Fruit fly (Drosophila melanogaster) whole organism, embryonic: ENCODE measurements around the gene PsGEF.

ENCODE experiments used
- B-H2 ChIP-seq: fragments of 200-800 bp; sonication (Bioruptor generic); optimal IDR thresholded peaks from 2 replicates; lab custom pipeline; 2018; ENCODE audit warnings: missing biosample characterization, mild to moderate bottlenecking, missing genetic modification characterization
- CG10267 ChIP-seq: fragments of 200-800 bp; sonication (Bioruptor generic); optimal IDR thresholded peaks from 2 replicates; lab custom pipeline; 2018; ENCODE audit warnings: missing biosample characterization, mild to moderate bottlenecking, missing genetic modification characterization, moderate library complexity
- CG10959 ChIP-seq: fragments of 200-800 bp; sonication (Bioruptor generic); IDR thresholded peaks from 2 replicates; pipeline ENCODE4 v1.3.6; 2022; ENCODE audit warnings: missing biosample characterization, missing genetic modification characterization
- CG11560 ChIP-seq: fragments of 200-800 bp; sonication (Bioruptor generic); IDR thresholded peaks from 3 replicates; pipeline ENCODE4 v1.3.6; 2022; ENCODE audit warnings: missing biosample characterization, missing genetic modification characterization
- CG13287 ChIP-seq: fragments of 200-800 bp; sonication (Bioruptor generic); IDR thresholded peaks from 2 replicates; pipeline ENCODE4 v1.3.6; 2022; ENCODE audit warnings: missing biosample characterization, missing genetic modification characterization; ENCODE audit not compliant: partially characterized antibody
- CG13775 ChIP-seq: fragments of 200-800 bp; sonication (Bioruptor generic); optimal IDR thresholded peaks from 3 replicates; lab custom pipeline; 2017; ENCODE audit warnings: missing biosample characterization, mild to moderate bottlenecking, missing genetic modification characterization
- CG14965 ChIP-seq: fragments of 200-800 bp; sonication (Bioruptor generic); optimal IDR thresholded peaks from 2 replicates; lab custom pipeline; 2016; ENCODE audit warnings: missing biosample characterization, missing genetic modification characterization, borderline replicate concordance
- CG1602 ChIP-seq: fragments of 200-800 bp; sonication (Bioruptor generic); optimal IDR thresholded peaks from 3 replicates; lab custom pipeline; 2016; ENCODE audit warnings: missing biosample characterization, missing genetic modification characterization
- CG17361 ChIP-seq: fragments of 200-800 bp; sonication (Bioruptor generic); IDR thresholded peaks from 3 replicates; pipeline ENCODE4 v1.3.6; 2022; ENCODE audit warnings: missing biosample characterization, missing genetic modification characterization
- CG18262 ChIP-seq: fragments of 200-800 bp; optimal IDR thresholded peaks from 3 replicates; lab custom pipeline; 2019; ENCODE audit warnings: missing biosample characterization, mild to moderate bottlenecking, missing genetic modification characterization, moderate library complexity
- CG1832 ChIP-seq: fragments of 200-800 bp; sonication (Bioruptor generic); optimal IDR thresholded peaks from 2 replicates; lab custom pipeline; 2017; ENCODE audit warnings: missing biosample characterization, mild to moderate bottlenecking, missing genetic modification characterization, inconsistent platforms
- CG32767 ChIP-seq: fragments of 200-800 bp; sonication (Bioruptor generic); IDR thresholded peaks from 2 replicates; pipeline ENCODE4 v1.3.6; 2022; ENCODE audit warnings: missing biosample characterization, missing genetic modification characterization
- CG6791 ChIP-seq: fragments of 200-800 bp; sonication (Bioruptor generic); IDR thresholded peaks from 3 replicates; pipeline ENCODE4 v1.3.6; 2022; ENCODE audit warnings: missing biosample characterization, missing genetic modification characterization; ENCODE audit not compliant: partially characterized antibody
- CG6813 ChIP-seq: fragments of 200-800 bp; sonication (Bioruptor generic); optimal IDR thresholded peaks from 2 replicates; lab custom pipeline; 2017; ENCODE audit warnings: missing biosample characterization, missing genetic modification characterization, mild to moderate bottlenecking, moderate library complexity, missing genetic modification reagents
- CG7271 ChIP-seq: fragments of 200-800 bp; sonication (Bioruptor generic); optimal IDR thresholded peaks from 2 replicates; lab custom pipeline; 2018; ENCODE audit warnings: missing biosample characterization, mild to moderate bottlenecking, missing genetic modification characterization, moderate library complexity
- CG7745 ChIP-seq: fragments of 200-800 bp; sonication (Bioruptor generic); optimal IDR thresholded peaks from 2 replicates; lab custom pipeline; 2018; ENCODE audit warnings: missing biosample characterization, mild to moderate bottlenecking, missing genetic modification characterization, moderate library complexity
- CG8478 ChIP-seq: fragments of >200 bp; optimal IDR thresholded peaks from 2 replicates; lab custom pipeline; 2018
- CG9932 ChIP-seq: fragments of 200-800 bp; sonication (Bioruptor generic); IDR thresholded peaks from 2 replicates; pipeline ENCODE4 v1.3.6; 2022; ENCODE audit warnings: missing biosample characterization, missing genetic modification characterization
- CHES-1-like ChIP-seq: fragments of 200-800 bp; sonication (Bioruptor generic); optimal IDR thresholded peaks from 2 replicates; lab custom pipeline; 2016; ENCODE audit warnings: missing biosample characterization, missing genetic modification characterization
- Doc2 ChIP-seq: fragments of 200-800 bp; sonication (Bioruptor generic); IDR thresholded peaks from 2 replicates; pipeline ENCODE4 v1.3.6; 2022; ENCODE audit warnings: missing biosample characterization, missing genetic modification characterization
- Dref ChIP-seq: fragments of 200-800 bp; sonication (Bioruptor generic); IDR thresholded peaks from 2 replicates; pipeline ENCODE4 v1.3.6; 2022; ENCODE audit warnings: missing biosample characterization, missing genetic modification characterization
- HLH54F ChIP-seq: fragments of 200-800 bp; sonication (Bioruptor generic); optimal IDR thresholded peaks from 3 replicates; lab custom pipeline; 2016; ENCODE audit warnings: missing biosample characterization, missing genetic modification characterization
- Myb ChIP-seq: fragments of 200-800 bp; sonication (Bioruptor generic); optimal IDR thresholded peaks from 2 replicates; lab custom pipeline; 2016; ENCODE audit warnings: missing biosample characterization, missing genetic modification characterization
- NFAT ChIP-seq: fragments of 200-800 bp; sonication (Bioruptor generic); IDR thresholded peaks from 2 replicates; pipeline ENCODE4 v1.3.6; 2022; ENCODE audit warnings: missing biosample characterization, missing genetic modification characterization
- bbx ChIP-seq: fragments of 200-800 bp; sonication (Bioruptor generic); IDR thresholded peaks from 2 replicates; pipeline ENCODE4 v1.3.6; 2022; ENCODE audit warnings: missing biosample characterization, missing genetic modification characterization; ENCODE audit not compliant: partially characterized antibody
- cg ChIP-seq: fragments of 200-800 bp; sonication (Bioruptor generic); optimal IDR thresholded peaks from 3 replicates; lab custom pipeline; 2019; ENCODE audit warnings: missing biosample characterization, mild to moderate bottlenecking, missing genetic modification characterization, moderate library complexity
- crc ChIP-seq: fragments of 200-800 bp; sonication (Bioruptor generic); optimal IDR thresholded peaks from 2 replicates; lab custom pipeline; 2016; ENCODE audit warnings: missing biosample characterization, missing genetic modification characterization
- cwo ChIP-seq: fragments of 200-800 bp; sonication (Bioruptor generic); optimal IDR thresholded peaks from 3 replicates; lab custom pipeline; 2017; ENCODE audit warnings: missing biosample characterization, missing genetic modification characterization, mild to moderate bottlenecking, moderate library complexity, missing genetic modification reagents
- da ChIP-seq: fragments of 200-800 bp; sonication (Bioruptor generic); optimal IDR thresholded peaks from 2 replicates; lab custom pipeline; 2016; ENCODE audit warnings: missing biosample characterization, missing genetic modification characterization
- emc ChIP-seq: fragments of 200-800 bp; sonication (Bioruptor generic); optimal IDR thresholded peaks from 2 replicates; lab custom pipeline; 2016; ENCODE audit warnings: missing biosample characterization, missing genetic modification characterization
- eve ChIP-seq, 2 experiments: fragments of >200 bp; optimal IDR thresholded peaks; 2 replicates each; lab custom pipeline; 2017; ENCODE audit warnings: missing biosample characterization in 2 of 2, missing genetic modification characterization in 2 of 2
- fd102C ChIP-seq: fragments of 200-800 bp; sonication (Bioruptor generic); optimal IDR thresholded peaks from 2 replicates; lab custom pipeline; 2018; ENCODE audit warnings: missing biosample characterization, mild to moderate bottlenecking, missing genetic modification characterization, moderate library complexity
- fd96Cb ChIP-seq: fragments of 200-800 bp; sonication (Bioruptor generic); optimal IDR thresholded peaks from 2 replicates; lab custom pipeline; 2018; ENCODE audit warnings: missing biosample characterization, mild to moderate bottlenecking, missing genetic modification characterization, moderate library complexity
- gfzf ChIP-seq: fragments of 200-800 bp; sonication (Bioruptor generic); optimal IDR thresholded peaks from 2 replicates; lab custom pipeline; 2016; ENCODE audit warnings: missing biosample characterization, mild to moderate bottlenecking, missing genetic modification characterization, moderate library complexity
- hbn ChIP-seq: fragments of 200-800 bp; sonication (Bioruptor generic); IDR thresholded peaks from 2 replicates; pipeline ENCODE4 v1.3.6; 2022; ENCODE audit warnings: missing biosample characterization, missing genetic modification characterization; ENCODE audit not compliant: partially characterized antibody
- inv ChIP-seq: fragments of 200-800 bp; sonication (Bioruptor generic); IDR thresholded peaks from 2 replicates; pipeline ENCODE4 v1.3.6; 2022; ENCODE audit warnings: missing biosample characterization, missing genetic modification characterization; ENCODE audit not compliant: partially characterized antibody
- kah ChIP-seq: fragments of 200-800 bp; sonication (Bioruptor generic); optimal IDR thresholded peaks from 2 replicates; lab custom pipeline; 2018; ENCODE audit warnings: missing biosample characterization, mild to moderate bottlenecking, missing genetic modification characterization
- lbe ChIP-seq: fragments of 200-800 bp; sonication (Bioruptor generic); optimal IDR thresholded peaks from 2 replicates; lab custom pipeline; 2016; ENCODE audit warnings: missing biosample characterization, mild to moderate bottlenecking, missing genetic modification characterization
- nerfin-1 ChIP-seq: fragments of 200-800 bp; sonication (Bioruptor generic); optimal IDR thresholded peaks from 3 replicates; lab custom pipeline; 2019; ENCODE audit warnings: missing biosample characterization, mild to moderate bottlenecking, missing genetic modification characterization, moderate library complexity
- nerfin-2 ChIP-seq: fragments of 200-800 bp; sonication (Bioruptor generic); IDR thresholded peaks from 2 replicates; pipeline ENCODE4 v1.3.6; 2022; ENCODE audit warnings: missing biosample characterization, missing genetic modification characterization; ENCODE audit not compliant: partially characterized antibody
- sd ChIP-seq: fragments of 200-800 bp; sonication (Bioruptor generic); optimal IDR thresholded peaks from 3 replicates; lab custom pipeline; 2018; ENCODE audit warnings: missing biosample characterization, mild to moderate bottlenecking, missing genetic modification characterization, moderate library complexity
- seq ChIP-seq: fragments of 200-800 bp; sonication (Bioruptor generic); IDR thresholded peaks from 2 replicates; pipeline ENCODE4 v1.3.6; 2022; ENCODE audit warnings: missing biosample characterization, missing genetic modification characterization
- sna ChIP-seq: fragments of 200-800 bp; sonication (Bioruptor generic); IDR thresholded peaks from 2 replicates; pipeline ENCODE4 v1.3.6; 2022; ENCODE audit warnings: missing biosample characterization, missing genetic modification characterization; ENCODE audit not compliant: partially characterized antibody
- stc ChIP-seq: fragments of 200-800 bp; sonication (Bioruptor generic); IDR thresholded peaks from 2 replicates; pipeline ENCODE4 v1.3.6; 2022; ENCODE audit warnings: missing biosample characterization, missing genetic modification characterization
- tll ChIP-seq, 2 experiments: fragments of 200-800 bp in 1 of 2; fragments of >200 bp in 1 of 2; sonication (Bioruptor generic) in 1 of 2; optimal IDR thresholded peaks; 2 replicates each; lab custom pipeline; 2017 to 2019; ENCODE audit warnings: missing biosample characterization in 2 of 2, missing genetic modification characterization in 2 of 2, mild to moderate bottlenecking in 1 of 2, moderate library complexity in 1 of 2
- unc-4 ChIP-seq: fragments of 200-800 bp; sonication (Bioruptor generic); IDR thresholded peaks from 2 replicates; pipeline ENCODE4 v1.3.6; 2022; ENCODE audit warnings: missing biosample characterization, missing genetic modification characterization; ENCODE audit not compliant: partially characterized antibody
- wek ChIP-seq: fragments of 200-800 bp; sonication (Bioruptor generic); optimal IDR thresholded peaks from 3 replicates; lab custom pipeline; 2018; ENCODE audit warnings: missing biosample characterization, mild to moderate bottlenecking, missing genetic modification characterization, moderate library complexity
- z ChIP-seq: fragments of 200-800 bp; sonication (Bioruptor generic); IDR thresholded peaks from 3 replicates; pipeline ENCODE4 v1.3.6; 2022; ENCODE audit warnings: missing biosample characterization, missing genetic modification characterization

Gene PsGEF

dm6 chrX:2340009-2340733 is 47.3 kb downstream of the PsGEF start (continued):
- no peak for TF ChIP-seq sna (GFP tag; lab: Robert Waterston, UW)
- TF ChIP-seq Myb: peak; percentile 31
- TF ChIP-seq crc: no peak
- no peak for TF ChIP-seq CG7271
- no peak for TF ChIP-seq kah
- peak; percentile 66; the same call in 2 of the 3 replicates for TF ChIP-seq CG11560 (tag; lab: Robert Waterston, UW)
- TF ChIP-seq CG18262 (tag; lab: Kevin White, UChicago): peak; percentile 4
- no peak for TF ChIP-seq fd102C
- peak; percentile 58 for TF ChIP-seq unc-4 (GFP tag; lab: Robert Waterston, UW)
- TF ChIP-seq z (GFP tag; lab: Robert Waterston, UW): no peak
- TF ChIP-seq B-H2 (GFP tag; lab: Kevin White, UChicago): peak; percentile 32
- peak in 1 of 2 experiments; percentile 57 for TF ChIP-seq tll (GFP tag; optimal IDR thresholded peaks at IDR 0.05; lab: Kevin White, UChicago)
- no peak for TF ChIP-seq CG8478
- TF ChIP-seq wek (GFP tag; lab: Kevin White, UChicago): no peak
- TF ChIP-seq CG1832: no peak
- peak; percentile 73 for TF ChIP-seq bbx (GFP tag; lab: Robert Waterston, UW)
- TF ChIP-seq NFAT (GFP tag; lab: Robert Waterston, UW): no peak
- no peak for TF ChIP-seq fd96Cb (tag; lab: Kevin White, UChicago)
- no peak for TF ChIP-seq lbe
- no peak for TF ChIP-seq stc (GFP tag; lab: Robert Waterston, UW)
- TF ChIP-seq CG7745 (tag; lab: Kevin White, UChicago): no peak
- TF ChIP-seq CG6813 (GFP tag; lab: Kevin White, UChicago): no peak
- TF ChIP-seq CG13775 (GFP tag; lab: Kevin White, UChicago): no peak
- TF ChIP-seq CG13287 (GFP tag; lab: Robert Waterston, UW): peak; percentile 74
- no peak for TF ChIP-seq nerfin-1 (tag; lab: Kevin White, UChicago)
- peak; percentile 54 for TF ChIP-seq gfzf
- TF ChIP-seq CG10959 (GFP tag; lab: Robert Waterston, UW): no peak
- peak; percentile 83 for TF ChIP-seq CG6791 (GFP tag; lab: Robert Waterston, UW)
- peak; percentile 76 for TF ChIP-seq CG14965 (GFP tag; lab: Kevin White, UChicago)
- TF ChIP-seq CG32767: 0 out of 2 replicates have a peak, but pooled peaks have one; percentile 24
- peak; percentile 46 for TF ChIP-seq CG10267 (tag; lab: Kevin White, UChicago)
- TF ChIP-seq eve (GFP tag; optimal IDR thresholded peaks at IDR 0.05; lab: Kevin White, UChicago): no peak
- peak; percentile 36 for TF ChIP-seq CHES-1-like (GFP tag; lab: Kevin White, UChicago)
- TF ChIP-seq CG9932: peak; percentile 28; the same call in 1 of the 2 replicates
- peak; percentile 83 for TF ChIP-seq cg (GFP tag; lab: Kevin White, UChicago)
- no peak for TF ChIP-seq sd (tag; lab: Kevin White, UChicago)
- TF ChIP-seq Doc2: no peak
- no peak for TF ChIP-seq CG1602 (GFP tag; lab: Kevin White, UChicago)
- peak; percentile 60; the same call in 1 of the 2 replicates for TF ChIP-seq inv (GFP tag; lab: Robert Waterston, UW)
- no peak for TF ChIP-seq HLH54F (GFP tag; lab: Kevin White, UChicago)
- TF ChIP-seq CG17361: peak; percentile 49; the same call in 2 of the 3 replicates
- no peak for TF ChIP-seq cwo
- TF ChIP-seq seq (GFP tag; lab: Robert Waterston, UW): no peak
- TF ChIP-seq Dref: peak; percentile 84
- peak; percentile 63; the same call in 1 of the 2 replicates for TF ChIP-seq nerfin-2 (GFP tag; lab: Robert Waterston, UW)
- TF ChIP-seq da (GFP tag; lab: Kevin White, UChicago): no peak
- TF ChIP-seq hbn (GFP tag; lab: Robert Waterston, UW): no peak; the same call in 1 of the 2 replicates
- TF ChIP-seq emc (GFP tag; lab: Kevin White, UChicago): no peak
